Fruit fly (Drosophila melanogaster) whole organism: ENCODE results near the gene CG11694.

ENCODE experiments used
- EcR ChIP-seq, 2 experiments: fragments of >200 bp; optimal IDR thresholded peaks; 2 replicates each; lab custom pipeline; 2017; ENCODE audit warnings: missing biosample characterization in 2 of 2, missing genetic modification characterization in 2 of 2, missing genetic modification reagents in 2 of 2
- pan ChIP-seq: fragments of >200 bp; optimal IDR thresholded peaks from 2 replicates; lab custom pipeline; 2017
- psq ChIP-seq: fragments of >200 bp; optimal IDR thresholded peaks from 2 replicates; lab custom pipeline; 2017
- usp ChIP-seq: fragments of >200 bp; optimal IDR thresholded peaks from 2 replicates; lab custom pipeline; 2017; ENCODE audit warnings: missing biosample characterization, missing genetic modification characterization, mixed read lengths

DNA sequence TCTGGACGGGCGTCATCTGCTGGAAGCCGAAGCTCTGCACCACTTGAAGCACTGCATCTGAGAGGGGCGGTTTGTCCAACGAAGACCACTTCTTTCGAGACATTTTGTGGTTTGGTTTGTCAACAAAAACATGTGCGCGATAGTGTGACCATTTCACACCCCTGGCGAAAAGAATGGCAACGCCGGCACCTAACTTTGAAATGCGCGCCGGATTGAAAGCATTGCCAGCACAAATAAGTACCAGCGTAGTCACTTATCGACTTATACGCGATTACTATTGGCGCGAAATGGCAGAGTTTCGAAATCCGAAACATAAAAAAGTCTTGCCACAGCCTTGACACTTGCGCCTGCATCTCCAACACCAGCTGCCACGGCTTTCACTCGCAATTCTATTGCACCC is 42.2 kb downstream of the CG11694 start, which contains the start of gene CG9630:
- TF ChIP-seq pan, result no peak
- TF ChIP-seq psq (lab: Kevin White, UChicago), result no peak
- no peak for TF ChIP-seq EcR (GFP tag; optimal IDR thresholded peaks at IDR 0.05; lab: Kevin White, UChicago)
- no peak for TF ChIP-seq usp (GFP tag; lab: Kevin White, UChicago)
